Worm (Caenorhabditis elegans) whole organism, L4/young adult: ENCODE results near the gene Y22D7AR.2.

Experiments used
- W03F9.2 ChIP-seq: fragments of 150-350 bp; optimal IDR thresholded peaks from 2 replicates; lab custom pipeline; 2014; ENCODE audit warnings: missing biosample characterization, missing genetic modification characterization
- dao-5 ChIP-seq: sonication (generic microtip); optimal IDR thresholded peaks from 2 replicates; lab custom pipeline; 2016; ENCODE audit warnings: missing genotype, missing genetic modification characterization, moderate library complexity, missing compliant biosample characterization
- him-1 ChIP-seq: sonication (generic microtip); optimal IDR thresholded peaks from 2 replicates; lab custom pipeline; 2016; ENCODE audit warnings: missing genotype, missing genetic modification reagents, missing genetic modification characterization, missing compliant biosample characterization

DNA sequence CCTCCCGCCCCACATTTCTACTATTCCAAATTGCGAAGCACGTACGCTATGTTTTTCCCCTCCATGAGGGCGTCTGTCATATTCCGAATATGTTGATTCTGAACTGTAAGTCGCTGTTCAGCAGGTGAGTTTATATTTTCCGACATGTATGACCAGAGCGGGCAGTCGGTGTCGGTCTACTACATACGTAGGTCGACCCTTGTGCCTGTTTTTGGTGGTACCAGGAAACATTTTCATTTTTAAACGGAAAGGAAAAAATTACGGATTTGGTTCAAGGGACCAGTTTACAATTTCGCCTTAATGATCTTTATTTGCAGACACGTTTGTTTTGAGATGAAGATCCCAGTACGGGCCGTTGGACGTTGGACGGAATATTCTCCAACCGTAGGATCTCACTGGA lies 52.9 kb downstream of the Y22D7AR.2 start, which contains the start of gene Y46E12A.2:
- no peak for TF ChIP-seq him-1
- no peak for TF ChIP-seq dao-5 (tag; lab: Kevin White, UChicago)
- no peak for TF ChIP-seq W03F9.2 (tag; lab: Kevin White, UChicago)
